Worm (Caenorhabditis elegans): Measurements from ENCODE around the gene Y51A2A.5.
A peak's percentile ranks its signal among the peaks of the same experiment; 100 is the strongest.

Gene Y51A2A.5

DNA sequence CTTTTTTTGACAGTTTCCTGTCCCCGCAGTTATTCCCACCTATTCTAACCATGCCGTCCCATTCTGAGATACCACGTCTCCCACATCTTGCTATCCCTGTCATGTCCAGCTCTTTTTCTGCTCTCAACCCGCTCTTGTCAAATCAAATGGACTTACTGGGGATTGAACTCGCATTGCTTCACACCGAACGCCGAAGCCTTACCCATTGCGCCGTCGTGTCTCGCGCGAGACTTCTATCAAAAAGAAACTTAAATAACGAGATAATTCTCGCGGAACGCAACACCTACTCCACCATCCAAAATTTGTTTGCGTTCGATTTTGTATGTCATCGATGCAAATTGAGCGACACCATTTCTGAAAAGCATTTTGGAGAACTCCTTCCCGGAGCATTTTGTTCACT, 45.6 kb downstream of the Y51A2A.5 start (continued):
- TF ChIP-seq T07F8.4 (tag; optimal IDR thresholded peaks at IDR 0.05) = no peak
- no peak for TF ChIP-seq F10E7.11 (tag; optimal IDR thresholded peaks at IDR 0.05)
- no peak for TF ChIP-seq attf-3 (GFP tag; conservative IDR thresholded peaks at IDR 0.05)
- TF ChIP-seq sptf-2 (GFP tag; optimal IDR thresholded peaks at IDR 0.05) = no peak
- 0 out of 2 replicates have a peak, but pooled peaks have one; percentile 47 for TF ChIP-seq lin-26 (GFP tag; IDR thresholded peaks at IDR 0.05)
- TF ChIP-seq egrh-3 (GFP tag; IDR thresholded peaks at IDR 0.05) = no peak
- no peak for TF ChIP-seq F39B2.1 (GFP tag; IDR thresholded peaks at IDR 0.05)
- no peak for TF ChIP-seq ztf-25 (GFP tag; IDR thresholded peaks at IDR 0.05)
- no peak for TF ChIP-seq pha-4 (tag; optimal IDR thresholded peaks at IDR 0.05)
- no peak for TF ChIP-seq nfyb-1 (GFP tag; IDR thresholded peaks at IDR 0.05)
- no peak for TF ChIP-seq aptf-3 (GFP tag; IDR thresholded peaks at IDR 0.05)
- TF ChIP-seq K11D2.4 (GFP tag; IDR thresholded peaks at IDR 0.05) = no peak
- TF ChIP-seq bed-1 (GFP tag; IDR thresholded peaks at IDR 0.05) = no peak
- TF ChIP-seq ceh-58 (GFP tag; IDR thresholded peaks at IDR 0.05) = no peak
- TF ChIP-seq sea-2 (GFP tag; IDR thresholded peaks at IDR 0.05) = no peak
- no peak for TF ChIP-seq egl-18 (GFP tag; IDR thresholded peaks at IDR 0.05)
- TF ChIP-seq F49E8.2 (tag; optimal IDR thresholded peaks at IDR 0.05; ENCODE audit: insufficient read depth) = no peak
- peak; percentile 33 for TF ChIP-seq rpc-1 (optimal IDR thresholded peaks at IDR 0.05)
- peak; percentile 63 for TF ChIP-seq rpc-1 (tag; optimal IDR thresholded peaks at IDR 0.05)
- no peak for TF ChIP-seq ztf-3 (GFP tag; optimal IDR thresholded peaks at IDR 0.05)
- no peak for TF ChIP-seq F57A8.1 (GFP tag; optimal IDR thresholded peaks at IDR 0.05)
- TF ChIP-seq efl-1 (GFP tag; optimal IDR thresholded peaks at IDR 0.05) = no peak
- TF ChIP-seq C17E4.6 (GFP tag; IDR thresholded peaks at IDR 0.05) = no peak
- no peak for TF ChIP-seq hlh-26 (GFP tag; conservative IDR thresholded peaks at IDR 0.05)
- no peak for TF ChIP-seq lsy-27 (tag; optimal IDR thresholded peaks at IDR 0.05; ENCODE audit: borderline replicate concordance, insufficient read depth)
- TF ChIP-seq ztf-18 (tag; optimal IDR thresholded peaks at IDR 0.05) = peak; percentile 18
- no peak for TF ChIP-seq let-526 (GFP tag; IDR thresholded peaks at IDR 0.05)
- TF ChIP-seq D2030.7 (GFP tag; IDR thresholded peaks at IDR 0.05) = peak; percentile 38
- no peak for TF ChIP-seq repo-1 (tag; optimal IDR thresholded peaks at IDR 0.05)
- no peak for TF ChIP-seq hlh-12 (tag; optimal IDR thresholded peaks at IDR 0.05)
- no peak for TF ChIP-seq nhr-27 (tag; optimal IDR thresholded peaks at IDR 0.05)
- no peak for TF ChIP-seq madf-8 (GFP tag; conservative IDR thresholded peaks at IDR 0.05)
- TF ChIP-seq somi-1 (GFP tag; optimal IDR thresholded peaks at IDR 0.05) = no peak
- no peak for TF ChIP-seq F52B5.7 (tag; optimal IDR thresholded peaks at IDR 0.05)

DNA sequence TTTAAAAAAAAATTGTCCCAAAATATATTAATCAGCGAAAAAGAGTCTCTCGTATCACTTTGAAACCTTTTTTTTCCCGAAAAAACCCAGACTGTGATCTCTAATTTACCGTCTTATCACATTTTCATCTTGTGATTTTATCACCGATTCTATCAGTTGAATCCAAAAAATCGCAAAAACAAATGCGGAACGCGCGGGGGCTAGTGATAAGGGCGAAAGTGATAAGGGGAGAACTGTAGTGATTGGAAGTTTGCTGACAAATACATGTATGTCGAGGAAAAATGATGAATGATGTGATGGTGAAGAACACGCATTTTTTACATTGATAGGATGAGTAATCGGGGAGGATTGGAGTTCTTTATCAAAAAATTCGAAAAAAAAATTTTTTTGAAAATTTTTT, 47.5 kb downstream of the Y51A2A.5 start:
- TF ChIP-seq ceh-40 (GFP tag; IDR thresholded peaks at IDR 0.05) = no peak
- no peak for TF ChIP-seq B0035.1 (tag; optimal IDR thresholded peaks at IDR 0.05)
- no peak for TF ChIP-seq snpc-3.4 (tag; optimal IDR thresholded peaks at IDR 0.05)
- 0 out of 2 replicates have a peak, but pooled peaks have one; percentile 57 for TF ChIP-seq nfyb-1 (GFP tag; IDR thresholded peaks at IDR 0.05)
- TF ChIP-seq F39B2.1 (GFP tag; IDR thresholded peaks at IDR 0.05) = no peak
- no peak for TF ChIP-seq snpc-1.1 (tag; optimal IDR thresholded peaks at IDR 0.05; ENCODE audit: insufficient read depth)
- no peak for TF ChIP-seq ceh-58 (GFP tag; IDR thresholded peaks at IDR 0.05)
- no peak for TF ChIP-seq rec-8 (tag; optimal IDR thresholded peaks at IDR 0.05)
- TF ChIP-seq ztf-6 (GFP tag; IDR thresholded peaks at IDR 0.05) = no peak
- TF ChIP-seq B0336.3 (GFP tag; IDR thresholded peaks at IDR 0.05) = peak; percentile 77
- TF ChIP-seq egl-44 (GFP tag; IDR thresholded peaks at IDR 0.05) = peak; percentile 83; the same call in 1 of the 2 replicates
- peak; percentile 94 for TF ChIP-seq atf-7 (tag; optimal IDR thresholded peaks at IDR 0.05)
- TF ChIP-seq xnd-1 (tag; optimal IDR thresholded peaks at IDR 0.05) = no peak
- no peak for TF ChIP-seq sea-2 (GFP tag; IDR thresholded peaks at IDR 0.05)
- TF ChIP-seq lsl-1 (GFP tag; optimal IDR thresholded peaks at IDR 0.05) = no peak
- no peak for TF ChIP-seq him-1 (tag; optimal IDR thresholded peaks at IDR 0.05)
- TF ChIP-seq repo-1 (tag; optimal IDR thresholded peaks at IDR 0.05) = peak; percentile 13
- no peak for TF ChIP-seq lin-35 (GFP tag; optimal IDR thresholded peaks at IDR 0.05)
- peak; percentile 79 for TF ChIP-seq ztf-26 (tag; optimal IDR thresholded peaks at IDR 0.05)
- TF ChIP-seq zim-3 (tag; optimal IDR thresholded peaks at IDR 0.05) = no peak
- TF ChIP-seq mes-4 (tag; optimal IDR thresholded peaks at IDR 0.05) = no peak
